Worm (Caenorhabditis elegans) whole organism, mixed stage, embryonic: ENCODE results near the gene F40G12.7.

Experiments used
- blmp-1 ChIP-seq: fragments of 150-350 bp; optimal IDR thresholded peaks from 2 replicates; lab custom pipeline; 2014; ENCODE audit warnings: missing biosample characterization, missing genetic modification characterization
- ceh-39 ChIP-seq: fragments of 150-350 bp; optimal IDR thresholded peaks from 2 replicates; lab custom pipeline; 2014; ENCODE audit warnings: missing biosample characterization, missing genetic modification characterization
- elt-1 ChIP-seq: sonication (generic microtip); optimal IDR thresholded peaks from 2 replicates; lab custom pipeline; 2017; ENCODE audit warnings: missing genetic modification characterization, mild to moderate bottlenecking, missing compliant biosample characterization, antibody characterized with exemption, moderate library complexity, borderline replicate concordance; ENCODE audit not compliant: insufficient read depth
- lin-13 ChIP-seq: fragments of 150-350 bp; optimal IDR thresholded peaks from 2 replicates; lab custom pipeline; 2014; ENCODE audit warnings: missing biosample characterization, missing genetic modification characterization
- mep-1 ChIP-seq: fragments of 150-350 bp; optimal IDR thresholded peaks from 2 replicates; lab custom pipeline; 2017; ENCODE audit warnings: missing biosample characterization, missing genetic modification reagents, missing genetic modification characterization, inconsistent platforms
- mls-2 ChIP-seq: sonication (generic microtip); optimal IDR thresholded peaks from 2 replicates; lab custom pipeline; 2016; ENCODE audit warnings: mild to moderate bottlenecking, missing genetic modification characterization, moderate library complexity, missing compliant biosample characterization
- nhr-237 ChIP-seq: fragments of 150-350 bp; optimal IDR thresholded peaks from 2 replicates; lab custom pipeline; 2014; ENCODE audit warnings: missing biosample characterization, missing genetic modification characterization
- nhr-76 ChIP-seq: sonication (generic microtip); optimal IDR thresholded peaks from 2 replicates; lab custom pipeline; 2017; ENCODE audit warnings: missing biosample characterization, missing genetic modification characterization
- pha-4 ChIP-seq: fragments of 150-350 bp; optimal IDR thresholded peaks from 2 replicates; lab custom pipeline; 2018; ENCODE audit warnings: missing biosample characterization, missing genetic modification reagents, missing genetic modification characterization
- snpc-4 ChIP-seq: fragments of 150-350 bp; optimal IDR thresholded peaks from 2 replicates; lab custom pipeline; 2014; ENCODE audit warnings: missing biosample characterization, missing genetic modification characterization
- sptf-1 ChIP-seq: sonication (generic microtip); optimal IDR thresholded peaks from 2 replicates; lab custom pipeline; 2017; ENCODE audit warnings: mild to moderate bottlenecking, missing genetic modification characterization, moderate library complexity, missing compliant biosample characterization
- unc-62 ChIP-seq: fragments of 150-350 bp; optimal IDR thresholded peaks from 2 replicates; lab custom pipeline; 2014; ENCODE audit warnings: missing biosample characterization, missing genetic modification reagents, missing genetic modification characterization

DNA sequence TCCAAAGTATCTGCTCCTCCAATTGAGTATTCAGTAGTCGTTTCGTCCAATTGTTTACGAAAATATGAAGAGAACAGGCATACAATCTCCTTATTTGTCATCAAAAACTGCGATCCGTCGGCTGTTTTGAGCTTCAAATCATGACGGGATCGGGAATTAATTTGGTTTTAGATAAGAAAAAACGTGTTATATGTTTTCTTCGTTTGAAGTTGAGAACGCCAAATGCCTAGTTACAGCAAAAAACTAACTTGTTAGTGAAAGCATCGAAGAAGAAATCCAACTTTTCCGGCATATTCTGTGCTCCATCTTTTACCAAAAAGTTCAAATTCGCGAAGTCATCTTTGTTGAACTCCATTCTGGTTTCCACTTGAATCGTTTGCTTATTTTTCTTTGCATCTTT is 15.0 kb downstream of the F40G12.7 start, which contains the start of gene F14D7.1:
- TF ChIP-seq nhr-237 (no peak), pha-4 (tag; lab: Kevin White, UChicago) (no peak), unc-62 (GFP tag; lab: Kevin White, UChicago) (no peak), elt-1 (tag; lab: Kevin White, UChicago) (no peak), lin-13 (tag; lab: Kevin White, UChicago) (no peak), mls-2 (tag; lab: Kevin White, UChicago) (no peak), sptf-1 (tag; lab: Kevin White, UChicago) (no peak), snpc-4 (no peak), ceh-39 (no peak), mep-1 (tag; lab: Kevin White, UChicago) (no peak), nhr-76 (tag; lab: Kevin White, UChicago) (no peak), blmp-1 (tag; lab: Kevin White, UChicago) (no peak)
